Fruit fly (Drosophila melanogaster): ENCODE data around the gene Kots.

dm6 chr3R:13939353-13940049 lies 24.5 kb downstream of the Kots start:
- TF ChIP-seq CG2875 (GFP tag; optimal IDR thresholded peaks at IDR 0.05) (no peak), NC2β (GFP tag; optimal IDR thresholded peaks at IDR 0.05) (no peak), BtbVII (GFP tag; optimal IDR thresholded peaks at IDR 0.05) (no peak), NC2α (GFP tag; optimal IDR thresholded peaks at IDR 0.05) (no peak), Antp (GFP tag; optimal IDR thresholded peaks at IDR 0.05) (no peak), vnd (GFP tag; IDR thresholded peaks at IDR 0.05; ENCODE audit: partially characterized antibody) (no peak), Taf1 (GFP tag; IDR thresholded peaks at IDR 0.05) (no peak), Max (GFP tag; optimal IDR thresholded peaks at IDR 0.05) (no peak), Sry-δ (GFP tag; optimal IDR thresholded peaks at IDR 0.05) (no peak)
